Fruit fly (Drosophila melanogaster) whole organism, embryonic: ENCODE results near the gene iav.
A peak's percentile ranks its signal among the peaks of the same experiment; 100 is the strongest.

Experiments used
- Asciz ChIP-seq: fragments of 200-800 bp; sonication (Bioruptor generic); optimal IDR thresholded peaks from 2 replicates; lab custom pipeline; 2017; ENCODE audit warnings: missing biosample characterization, mild to moderate bottlenecking, missing genetic modification characterization, missing genetic modification reagents
- Awh ChIP-seq: fragments of 200-800 bp; sonication (Bioruptor generic); IDR thresholded peaks from 2 replicates; pipeline ENCODE4, ENCODE4 v1.3.6; 2022; ENCODE audit warnings: missing biosample characterization, missing genetic modification characterization
- Bteb2 ChIP-seq: fragments of 200-800 bp; sonication (Bioruptor generic); optimal IDR thresholded peaks from 2 replicates; lab custom pipeline; 2016; ENCODE audit warnings: missing biosample characterization, missing genetic modification characterization
- CG10274 ChIP-seq: fragments of 200-800 bp; sonication (Bioruptor generic); optimal IDR thresholded peaks from 3 replicates; lab custom pipeline; 2017; ENCODE audit warnings: missing biosample characterization, mild to moderate bottlenecking, missing genetic modification characterization
- CG11247 ChIP-seq: fragments of 200-800 bp; sonication (Bioruptor generic); IDR thresholded peaks from 2 replicates; pipeline ENCODE4 v1.3.6; 2022; ENCODE audit warnings: missing biosample characterization, missing genetic modification characterization
- CG14710 ChIP-seq: fragments of 200-800 bp; sonication (Bioruptor generic); optimal IDR thresholded peaks from 3 replicates; lab custom pipeline; 2019; ENCODE audit warnings: missing biosample characterization, mild to moderate bottlenecking, missing genetic modification characterization, moderate library complexity
- CG15514 ChIP-seq: fragments of 200-800 bp; sonication (Bioruptor generic); optimal IDR thresholded peaks from 3 replicates; lab custom pipeline; 2017; ENCODE audit warnings: missing biosample characterization, missing genetic modification characterization, mild to moderate bottlenecking, moderate library complexity, missing genetic modification reagents
- CG1603 ChIP-seq: fragments of 200-800 bp; sonication (Bioruptor generic); optimal IDR thresholded peaks from 2 replicates; lab custom pipeline; 2019; ENCODE audit warnings: missing biosample characterization, mild to moderate bottlenecking, missing genetic modification characterization, moderate library complexity
- CG16863 ChIP-seq: fragments of 200-800 bp; sonication (Bioruptor generic); optimal IDR thresholded peaks from 3 replicates; lab custom pipeline; 2016; ENCODE audit warnings: missing biosample characterization, missing genetic modification characterization
- CG17186 ChIP-seq: fragments of 200-800 bp; sonication (Bioruptor generic); optimal IDR thresholded peaks from 3 replicates; lab custom pipeline; 2017; ENCODE audit warnings: missing biosample characterization, missing genetic modification reagents, missing genetic modification characterization
- CG17612 ChIP-seq: fragments of 200-800 bp; sonication (Bioruptor generic); IDR thresholded peaks from 2 replicates; pipeline ENCODE4 v1.3.6; 2022; ENCODE audit warnings: missing biosample characterization, missing genetic modification characterization
- CG17802 ChIP-seq: fragments of 200-800 bp; sonication (Bioruptor generic); optimal IDR thresholded peaks from 2 replicates; lab custom pipeline; 2018; ENCODE audit warnings: missing biosample characterization, mild to moderate bottlenecking, missing genetic modification characterization, moderate library complexity
- CG17912 ChIP-seq: fragments of 200-800 bp; sonication (Bioruptor generic); optimal IDR thresholded peaks from 2 replicates; lab custom pipeline; 2018; ENCODE audit warnings: missing biosample characterization, mild to moderate bottlenecking, missing genetic modification characterization
- CG2129 ChIP-seq: fragments of 200-800 bp; sonication (Bioruptor generic); IDR thresholded peaks from 2 replicates; pipeline ENCODE4 v1.3.6; 2022; ENCODE audit warnings: missing biosample characterization, missing genetic modification characterization; ENCODE audit not compliant: partially characterized antibody
- CG9215 ChIP-seq: fragments of 200-800 bp; sonication (Bioruptor generic); IDR thresholded peaks from 2 replicates; pipeline ENCODE4 v1.3.6; 2022; ENCODE audit warnings: missing biosample characterization, missing genetic modification characterization
- CG9437 ChIP-seq: fragments of 200-800 bp; sonication (Bioruptor generic); optimal IDR thresholded peaks from 2 replicates; lab custom pipeline; 2018; ENCODE audit warnings: missing biosample characterization, mild to moderate bottlenecking, missing genetic modification characterization
- CG9727 ChIP-seq: fragments of 200-800 bp; sonication (Bioruptor generic); optimal IDR thresholded peaks from 3 replicates; lab custom pipeline; 2017; ENCODE audit warnings: missing biosample characterization, mild to moderate bottlenecking, missing genetic modification characterization
- Doc3 ChIP-seq: fragments of 200-800 bp; sonication (Bioruptor generic); IDR thresholded peaks from 3 replicates; pipeline ENCODE4 v1.3.6; 2022; ENCODE audit warnings: missing biosample characterization, missing genetic modification characterization; ENCODE audit not compliant: partially characterized antibody
- Dp ChIP-seq: fragments of 200-800 bp; sonication (Bioruptor generic); optimal IDR thresholded peaks from 2 replicates; lab custom pipeline; 2018; ENCODE audit warnings: missing biosample characterization, mild to moderate bottlenecking, missing genetic modification characterization, moderate library complexity
- Ets97D ChIP-seq: fragments of 200-800 bp; sonication (Bioruptor generic); optimal IDR thresholded peaks from 3 replicates; lab custom pipeline; 2016; ENCODE audit warnings: missing biosample characterization, missing genetic modification characterization
- Fer1 ChIP-seq: fragments of 200-800 bp; sonication (Bioruptor generic); optimal IDR thresholded peaks from 2 replicates; lab custom pipeline; 2017; ENCODE audit warnings: missing biosample characterization, mild to moderate bottlenecking, missing genetic modification characterization
- GATAe ChIP-seq: fragments of 200-800 bp; sonication (Bioruptor generic); conservative IDR thresholded peaks from 2 replicates; pipeline ENCODE4 v1.3.6; 2022; ENCODE audit warnings: missing biosample characterization, missing genetic modification characterization
- HLHmδ ChIP-seq: fragments of 200-800 bp; sonication (Bioruptor generic); optimal IDR thresholded peaks from 2 replicates; lab custom pipeline; 2018; ENCODE audit warnings: missing biosample characterization, mild to moderate bottlenecking, missing genetic modification characterization, moderate library complexity
- Hmx ChIP-seq: fragments of 200-800 bp; sonication (Bioruptor generic); optimal IDR thresholded peaks from 2 replicates; lab custom pipeline; 2016; ENCODE audit warnings: missing biosample characterization, missing genetic modification characterization
- Hr39 ChIP-seq: fragments of >200 bp; optimal IDR thresholded peaks from 2 replicates; lab custom pipeline; 2017
- Jarid2 ChIP-seq: fragments of 200-800 bp; sonication (Bioruptor generic); optimal IDR thresholded peaks from 3 replicates; lab custom pipeline; 2017; ENCODE audit warnings: mild to moderate bottlenecking, missing biosample characterization, missing genetic modification reagents, missing genetic modification characterization
- Max ChIP-seq: fragments of 200-800 bp; sonication (Bioruptor generic); optimal IDR thresholded peaks from 2 replicates; lab custom pipeline; 2016; ENCODE audit warnings: missing biosample characterization, mild to moderate bottlenecking, missing genetic modification characterization
- Nf-YA ChIP-seq: fragments of 200-800 bp; sonication (Bioruptor generic); IDR thresholded peaks from 2 replicates; pipeline ENCODE4 v1.3.6; 2022; ENCODE audit warnings: missing biosample characterization, missing genetic modification characterization
- Optix ChIP-seq: fragments of 200-800 bp; sonication (Bioruptor generic); IDR thresholded peaks from 3 replicates; pipeline ENCODE4 v1.3.6; 2022; ENCODE audit warnings: missing biosample characterization, missing genetic modification characterization
- Pdp1 ChIP-seq, 2 experiments: fragments of 200-800 bp; sonication (Bioruptor generic); optimal IDR thresholded peaks; 3 replicates each; lab custom pipeline; 2016; ENCODE audit warnings: missing biosample characterization in 2 of 2, missing genetic modification characterization in 2 of 2, mild to moderate bottlenecking in 1 of 2, moderate library complexity in 1 of 2
- Rfx ChIP-seq: fragments of 200-800 bp; sonication (Bioruptor generic); IDR thresholded peaks from 2 replicates; pipeline ENCODE4 v1.3.6; 2022; ENCODE audit warnings: missing biosample characterization, missing genetic modification characterization
- Taf1 ChIP-seq: fragments of 200-800 bp; sonication (Bioruptor generic); IDR thresholded peaks from 2 replicates; pipeline ENCODE4 v1.3.6; 2022; ENCODE audit warnings: missing biosample characterization, missing genetic modification characterization
- abd-A ChIP-seq: fragments of 200-800 bp; sonication (Bioruptor generic); optimal IDR thresholded peaks from 3 replicates; lab custom pipeline; 2019; ENCODE audit warnings: missing biosample characterization, mild to moderate bottlenecking, missing genetic modification characterization, moderate library complexity
- amos ChIP-seq: fragments of 200-800 bp; sonication (Bioruptor generic); IDR thresholded peaks from 2 replicates; pipeline ENCODE4 v1.3.6; 2022; ENCODE audit warnings: missing biosample characterization, missing genetic modification characterization; ENCODE audit not compliant: partially characterized antibody
- ash1 ChIP-seq: fragments of 200-800 bp; sonication (Bioruptor generic); optimal IDR thresholded peaks from 2 replicates; lab custom pipeline; 2018; ENCODE audit warnings: missing biosample characterization, mild to moderate bottlenecking, missing genetic modification characterization
- bigmax ChIP-seq: fragments of 200-800 bp; sonication (Bioruptor generic); optimal IDR thresholded peaks from 2 replicates; lab custom pipeline; 2018; ENCODE audit warnings: missing biosample characterization, mild to moderate bottlenecking, missing genetic modification characterization
- dmrt99B ChIP-seq: fragments of 200-800 bp; sonication (Bioruptor generic); optimal IDR thresholded peaks from 2 replicates; lab custom pipeline; 2018; ENCODE audit warnings: missing biosample characterization, mild to moderate bottlenecking, missing genetic modification characterization, moderate library complexity
- fd3F ChIP-seq: fragments of 200-800 bp; sonication (Bioruptor generic); optimal IDR thresholded peaks from 2 replicates; lab custom pipeline; 2018; ENCODE audit warnings: missing biosample characterization, mild to moderate bottlenecking, missing genetic modification characterization, moderate library complexity
- gcm ChIP-seq: fragments of 200-800 bp; sonication (Bioruptor generic); optimal IDR thresholded peaks from 2 replicates; lab custom pipeline; 2019; ENCODE audit warnings: missing biosample characterization, mild to moderate bottlenecking, missing genetic modification characterization, moderate library complexity
- gcm2 ChIP-seq: fragments of 200-800 bp; sonication (Bioruptor generic); optimal IDR thresholded peaks from 2 replicates; lab custom pipeline; 2016; ENCODE audit warnings: missing biosample characterization, missing genetic modification characterization
- grau ChIP-seq: fragments of 200-800 bp; optimal IDR thresholded peaks from 3 replicates; lab custom pipeline; 2019; ENCODE audit warnings: missing biosample characterization, mild to moderate bottlenecking, missing genetic modification characterization, moderate library complexity
- h ChIP-seq: fragments of >200 bp; optimal IDR thresholded peaks from 2 replicates; lab custom pipeline; 2017
- hth ChIP-seq: fragments of >200 bp; optimal IDR thresholded peaks from 2 replicates; lab custom pipeline; 2017; ENCODE audit warnings: inconsistent platforms
- insv ChIP-seq, 2 experiments: fragments of 200-800 bp; sonication (Bioruptor generic); optimal IDR thresholded peaks; 3 replicates each; lab custom pipeline; 2016 to 2018; ENCODE audit warnings: missing biosample characterization in 2 of 2, missing genetic modification characterization in 2 of 2
- run ChIP-seq: fragments of 200-800 bp; sonication (Bioruptor generic); optimal IDR thresholded peaks from 3 replicates; lab custom pipeline; 2018; ENCODE audit warnings: missing biosample characterization, mild to moderate bottlenecking, missing genetic modification characterization
- sens ChIP-seq: fragments of 200-800 bp; sonication (Bioruptor generic); peaks from one replicate; lab custom pipeline; 2016; ENCODE audit warnings: missing biosample characterization, missing genetic modification characterization
- tap ChIP-seq: fragments of 200-800 bp; optimal IDR thresholded peaks from 3 replicates; lab custom pipeline; 2019; ENCODE audit warnings: missing biosample characterization, mild to moderate bottlenecking, missing genetic modification characterization, moderate library complexity
- unc-4 ChIP-seq: fragments of 200-800 bp; sonication (Bioruptor generic); IDR thresholded peaks from 2 replicates; pipeline ENCODE4 v1.3.6; 2022; ENCODE audit warnings: missing biosample characterization, missing genetic modification characterization; ENCODE audit not compliant: partially characterized antibody
- vfl ChIP-seq: fragments of 200-800 bp; sonication (Bioruptor generic); optimal IDR thresholded peaks from 2 replicates; lab custom pipeline; 2016; ENCODE audit warnings: missing biosample characterization, missing genetic modification characterization
- zen ChIP-seq: fragments of 200-800 bp; sonication (Bioruptor generic); optimal IDR thresholded peaks from 3 replicates; lab custom pipeline; 2018; ENCODE audit warnings: missing biosample characterization, mild to moderate bottlenecking, missing genetic modification characterization, moderate library complexity

iav gene

dm6 chrX:6863289-6863938 lies 49.6 kb downstream of the iav start, which contains the start of gene CG43736 (continued):
- TF ChIP-seq unc-4 (GFP tag; lab: Robert Waterston, UW) (no peak), CG2129 (GFP tag; lab: Robert Waterston, UW) (no peak), zen (tag; lab: Kevin White, UChicago) (peak; percentile 92), Rfx (GFP tag; lab: Robert Waterston, UW) (peak; percentile 92), Optix (no peak; the same call in 2 of the 3 replicates), CG16863 (GFP tag; lab: Kevin White, UChicago) (peak; percentile 91), vfl (GFP tag; lab: Kevin White, UChicago) (peak; percentile 85), gcm2 (GFP tag; lab: Kevin White, UChicago) (peak; percentile 59), Doc3 (no peak), Asciz (GFP tag; lab: Kevin White, UChicago) (peak; percentile 95), CG17612 (GFP tag; lab: Robert Waterston, UW) (peak; percentile 83), CG17912 (GFP tag; lab: Kevin White, UChicago) (peak; percentile 83), GATAe (GFP tag; lab: Robert Waterston, UW) (peak; percentile 73), CG1603 (tag; lab: Kevin White, UChicago) (peak; percentile 92), Max (peak; percentile 92), CG11247 (GFP tag; lab: Robert Waterston, UW) (peak; percentile 77), CG9727 (GFP tag; lab: Kevin White, UChicago) (peak; percentile 95), ash1 (GFP tag; lab: Kevin White, UChicago) (peak; percentile 49), Taf1 (GFP tag; lab: Robert Waterston, UW) (peak; percentile 65), dmrt99B (tag; lab: Kevin White, UChicago) (peak; percentile 98), gcm (GFP tag; lab: Kevin White, UChicago) (peak; percentile 95), CG14710 (tag; lab: Kevin White, UChicago) (peak; percentile 96), h (no peak), Pdp1 (GFP tag; optimal IDR thresholded peaks at IDR 0.05; lab: Kevin White, UChicago) (peak; percentile 84 to 94), CG15514 (peak; percentile 77), bigmax (GFP tag; lab: Kevin White, UChicago) (peak; percentile 48), Bteb2 (GFP tag; lab: Kevin White, UChicago) (peak; percentile 92), HLHmδ (no peak), Jarid2 (peak; percentile 83), tap (peak; percentile 98), CG9437 (GFP tag; lab: Kevin White, UChicago) (peak; percentile 92), Dp (GFP tag; lab: Kevin White, UChicago) (peak; percentile 6), grau (tag; lab: Kevin White, UChicago) (peak; percentile 97), insv (GFP tag; optimal IDR thresholded peaks at IDR 0.05; lab: Kevin White, UChicago) (peak in 1 of 2 experiments; percentile 67), amos (GFP tag; lab: Robert Waterston, UW) (no peak), CG10274 (GFP tag; lab: Kevin White, UChicago) (peak; percentile 99), sens (GFP tag; lab: Kevin White, UChicago) (peak; percentile 99), Ets97D (GFP tag; lab: Kevin White, UChicago) (peak; percentile 64), CG17802 (tag; lab: Kevin White, UChicago) (peak; percentile 75), CG17186 (GFP tag; lab: Kevin White, UChicago) (peak; percentile 82), Hr39 (no peak), Awh (GFP tag; lab: Robert Waterston, UW) (peak; percentile 84; the same call in 1 of the 2 replicates), fd3F (GFP tag; lab: Kevin White, UChicago) (peak; percentile 95), run (peak; percentile 93), abd-A (peak; percentile 27), Nf-YA (GFP tag; lab: Robert Waterston, UW) (peak; percentile 82), CG9215 (GFP tag; lab: Robert Waterston, UW) (peak; percentile 83), hth (lab: Kevin White, UChicago) (no peak), Hmx (GFP tag; lab: Kevin White, UChicago) (peak; percentile 88), Fer1 (GFP tag; lab: Kevin White, UChicago) (peak; percentile 97)
